Worm (Caenorhabditis elegans): Measurements from ENCODE around the gene ufd-3.
A peak's percentile ranks its signal among the peaks of the same experiment; 100 is the strongest.

Gene ufd-3

DNA sequence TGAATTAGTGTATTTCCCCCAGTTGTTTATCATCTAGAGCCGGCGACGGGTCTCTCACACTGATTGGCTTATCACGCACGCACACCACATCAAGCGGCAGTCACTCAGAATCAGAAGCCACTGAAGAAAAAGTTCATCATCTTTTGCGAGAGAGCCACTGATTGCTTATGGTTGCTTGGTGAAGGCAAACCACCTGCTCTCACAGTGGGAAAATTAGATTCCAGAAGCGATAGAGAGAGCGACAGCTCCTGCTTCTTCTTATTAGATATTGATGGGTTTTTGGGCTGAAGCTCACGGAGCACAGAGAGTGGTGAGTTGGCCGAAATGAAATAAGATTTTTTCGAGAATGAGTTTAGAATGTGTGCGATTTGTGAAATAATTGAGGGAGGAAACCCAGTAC, 15.6 kb downstream of the ufd-3 start:
- peak; percentile 10 for TF ChIP-seq lin-11 (tag; optimal IDR thresholded peaks at IDR 0.05)
- no peak for TF ChIP-seq ZK546.5 (tag; optimal IDR thresholded peaks at IDR 0.05)

DNA sequence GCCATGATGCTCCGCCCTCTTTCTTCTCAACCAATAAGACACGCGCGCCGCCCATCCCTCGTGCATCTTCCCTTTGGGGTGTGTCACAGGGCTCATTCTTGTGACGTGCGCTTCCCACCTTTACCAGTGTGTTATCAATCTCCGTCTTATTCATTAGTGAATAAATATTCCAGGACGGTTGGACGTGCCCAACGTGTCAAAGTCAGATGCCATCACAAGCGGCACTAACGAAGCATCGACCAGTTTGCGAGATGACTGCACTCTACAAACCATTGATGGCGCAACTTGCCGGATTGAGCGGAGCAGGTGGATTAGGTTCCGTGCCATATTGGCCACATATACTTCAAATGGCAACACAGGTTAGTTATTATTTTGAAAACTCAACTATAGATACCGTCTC, 19.6 kb downstream of the ufd-3 start:
- TF ChIP-seq ztf-1 (GFP tag; conservative IDR thresholded peaks at IDR 0.05): no peak
- TF ChIP-seq nhr-237 (tag; optimal IDR thresholded peaks at IDR 0.05): no peak
- TF ChIP-seq nhr-25 (tag; optimal IDR thresholded peaks at IDR 0.05): no peak
- no peak for TF ChIP-seq nhr-12 (tag; optimal IDR thresholded peaks at IDR 0.05)
- no peak for TF ChIP-seq ceh-16 (tag; optimal IDR thresholded peaks at IDR 0.05)
- no peak for TF ChIP-seq unc-55 (GFP tag; optimal IDR thresholded peaks at IDR 0.05)
- TF ChIP-seq nhr-77 (tag; optimal IDR thresholded peaks at IDR 0.05): no peak
- no peak for TF ChIP-seq gmeb-1 (tag; optimal IDR thresholded peaks at IDR 0.05)

ce11 chrII:9963808-9964207, 23.3 kb downstream of the ufd-3 start:
- TF ChIP-seq aly-2 (tag; optimal IDR thresholded peaks at IDR 0.05): no peak
- peak; percentile 36 for TF ChIP-seq fos-1 (tag; optimal IDR thresholded peaks at IDR 0.05)

- TF ChIP-seq sma-3 (GFP tag; optimal IDR thresholded peaks at IDR 0.05) (no peak), dmd-4 (tag; optimal IDR thresholded peaks at IDR 0.05) (no peak), lin-11 (tag; optimal IDR thresholded peaks at IDR 0.05) (no peak), mbf-1 (tag; optimal IDR thresholded peaks at IDR 0.05) (no peak), crh-2 (tag; optimal IDR thresholded peaks at IDR 0.05) (no peak), ZK546.5 (tag; optimal IDR thresholded peaks at IDR 0.05) (no peak), mdl-1 (tag; optimal IDR thresholded peaks at IDR 0.05) (no peak), peb-1 (tag; optimal IDR thresholded peaks at IDR 0.05) (no peak), nhr-6 (tag; optimal IDR thresholded peaks at IDR 0.05) (no peak)
Observed at ce11 chrII:9965325-9965724, 24.8 kb downstream of the ufd-3 start.

DNA sequence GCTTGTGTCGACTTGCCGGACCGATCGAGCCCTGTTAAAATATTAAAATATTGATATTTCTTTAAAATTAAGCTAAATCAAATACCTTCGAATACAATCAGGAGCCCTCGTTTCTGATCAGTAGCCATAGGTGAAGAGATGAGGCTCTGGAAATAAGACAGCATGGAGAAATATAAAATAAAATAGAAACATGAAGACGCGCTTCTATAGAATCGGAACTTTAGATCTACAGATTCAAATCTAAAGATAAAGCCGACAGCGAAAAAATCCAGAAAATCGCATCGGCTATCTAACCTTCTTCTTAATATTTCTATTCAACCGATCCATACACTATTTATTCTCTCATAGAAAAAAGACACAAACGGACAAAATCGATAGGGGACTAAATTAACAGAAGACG, 26.4 kb downstream of the ufd-3 start, which contains the start of gene dtmk-1:
Gene dtmk-1 (minus strand): TSS at position 146 of the 400 bp plus-strand sequence.
- peak; percentile 15 for TF ChIP-seq sma-9 (GFP tag; optimal IDR thresholded peaks at IDR 0.05)
- no peak for TF ChIP-seq sma-9 (tag; optimal IDR thresholded peaks at IDR 0.05)
- TF ChIP-seq nhr-11 (tag; optimal IDR thresholded peaks at IDR 0.05): no peak

DNA sequence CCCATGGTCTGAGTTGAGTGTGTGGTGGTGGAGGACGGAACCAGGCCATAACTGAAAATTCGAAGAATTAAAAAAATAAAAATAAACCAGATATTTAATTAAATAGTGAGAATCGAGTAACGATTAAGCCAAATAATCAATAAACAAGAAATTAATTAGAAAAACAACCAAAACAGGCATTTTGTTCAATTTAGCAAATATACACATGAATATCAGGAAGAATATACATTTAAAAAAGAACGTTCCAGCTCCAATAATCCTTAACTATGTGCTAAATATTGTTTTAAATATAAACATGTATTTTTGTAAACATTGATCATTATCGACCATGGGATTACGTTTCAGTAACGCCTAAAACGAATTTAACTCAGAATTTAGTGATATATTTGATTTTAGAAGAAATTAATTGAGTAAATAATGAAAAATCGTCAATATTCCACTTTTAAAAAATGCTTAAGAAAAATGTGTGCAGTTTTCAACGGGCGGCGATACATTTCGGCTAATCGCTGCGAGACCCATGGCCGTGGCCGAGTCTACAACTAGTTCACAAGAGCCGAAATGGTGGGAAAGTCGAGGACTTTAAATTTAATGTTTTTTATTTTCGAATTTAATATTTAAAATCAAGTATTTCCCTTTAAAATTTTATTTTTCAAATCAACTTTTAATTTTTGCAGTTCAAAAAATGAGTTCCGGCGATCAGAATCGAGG, 27.6 kb downstream of the ufd-3 start, which contains the start of the genes R53.4 and psf-1:
Gene R53.4 (minus strand): TSS at position 51 of the 708 bp plus-strand sequence.
Gene psf-1 (plus strand): TSS at position 675 of the 708 bp plus-strand sequence.
- TF ChIP-seq Y55F3AM.14 (GFP tag; optimal IDR thresholded peaks at IDR 0.05) (no peak), nhr-25 (tag; optimal IDR thresholded peaks at IDR 0.05) (no peak), nhr-129 (tag; optimal IDR thresholded peaks at IDR 0.05) (peak; percentile 39), nhr-237 (tag; optimal IDR thresholded peaks at IDR 0.05) (no peak), nhr-21 (tag; optimal IDR thresholded peaks at IDR 0.05) (peak; percentile 34), skn-1 (tag; optimal IDR thresholded peaks at IDR 0.05) (no peak), ztf-1 (GFP tag; conservative IDR thresholded peaks at IDR 0.05) (no peak), fos-1 (tag; optimal IDR thresholded peaks at IDR 0.05) (no peak), nhr-23 (tag; optimal IDR thresholded peaks at IDR 0.05) (no peak), ztf-4 (tag; optimal IDR thresholded peaks at IDR 0.05) (no peak), elt-3 (tag; optimal IDR thresholded peaks at IDR 0.05) (no peak), unc-62 (GFP tag; optimal IDR thresholded peaks at IDR 0.05) (no peak), C34F6.9 (tag; optimal IDR thresholded peaks at IDR 0.05) (peak; percentile 82), R02D3.7 (tag; optimal IDR thresholded peaks at IDR 0.05) (no peak), sem-4 (tag; optimal IDR thresholded peaks at IDR 0.05) (no peak), ama-1 (optimal IDR thresholded peaks at IDR 0.05) (no peak), lin-11 (tag; optimal IDR thresholded peaks at IDR 0.05) (peak; percentile 54), unc-55 (GFP tag; optimal IDR thresholded peaks at IDR 0.05) (peak; percentile 88), dmd-4 (tag; optimal IDR thresholded peaks at IDR 0.05) (no peak), peb-1 (tag; optimal IDR thresholded peaks at IDR 0.05) (no peak), lsy-2 (tag; optimal IDR thresholded peaks at IDR 0.05) (peak; percentile 47 to 87), ceh-82 (tag; optimal IDR thresholded peaks at IDR 0.05) (no peak), ceh-16 (tag; optimal IDR thresholded peaks at IDR 0.05) (no peak), lin-39 (tag; optimal IDR thresholded peaks at IDR 0.05) (no peak), elt-1 (tag; optimal IDR thresholded peaks at IDR 0.05) (no peak), egl-27 (tag; optimal IDR thresholded peaks at IDR 0.05) (no peak), unc-39 (tag; optimal IDR thresholded peaks at IDR 0.05) (no peak), ztf-11 (tag; optimal IDR thresholded peaks at IDR 0.05) (no peak), nhr-77 (tag; optimal IDR thresholded peaks at IDR 0.05) (no peak), nhr-12 (tag; optimal IDR thresholded peaks at IDR 0.05) (no peak), lin-13 (GFP tag; optimal IDR thresholded peaks at IDR 0.05) (peak; percentile 22), crh-2 (tag; optimal IDR thresholded peaks at IDR 0.05) (peak; percentile 69), aly-2 (tag; optimal IDR thresholded peaks at IDR 0.05) (no peak), nhr-11 (tag; optimal IDR thresholded peaks at IDR 0.05) (no peak), gmeb-1 (tag; optimal IDR thresholded peaks at IDR 0.05) (peak; percentile 70), zag-1 (tag; optimal IDR thresholded peaks at IDR 0.05) (no peak)

Measured in whole organism, L2 larva.